Worm (Caenorhabditis elegans): Measurements from ENCODE around the gene F14F8.14.

DNA sequence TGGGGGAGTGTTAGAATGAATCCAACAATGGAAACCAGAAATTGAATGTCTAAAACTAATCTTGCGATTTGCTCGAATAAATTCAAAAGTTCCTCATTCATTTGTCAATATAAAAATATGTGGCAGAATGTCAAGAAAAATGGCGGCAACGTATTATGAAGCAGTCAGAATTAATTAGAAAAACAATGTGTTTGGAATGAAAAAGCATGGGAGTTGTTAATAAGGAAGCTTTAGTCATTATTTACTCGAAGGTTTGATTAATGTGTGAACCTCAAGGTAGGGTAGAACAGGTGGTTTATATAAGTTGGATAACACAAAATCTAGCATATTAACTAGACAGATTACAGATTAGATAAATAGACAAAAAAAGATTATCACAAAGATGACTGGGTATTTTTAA, 28.3 kb downstream of the F14F8.14 start, which contains the start of gene srw-76:
- TF ChIP-seq dao-5 (tag; optimal IDR thresholded peaks at IDR 0.05) (no peak), him-1 (tag; optimal IDR thresholded peaks at IDR 0.05) (no peak), W03F9.2 (tag; optimal IDR thresholded peaks at IDR 0.05) (no peak)

All from whole organism, L4/young adult.